Worm (Caenorhabditis elegans): ENCODE results near the gene srd-45.

The srd-45 gene

ce11 chrX:12371321-12371720, 42.5 kb downstream of the srd-45 start, which contains the start of gene rif-1.2:
TSS of gene rif-1.2 (minus strand) at chrX:12371421.
- no peak for TF ChIP-seq dao-5 (tag; optimal IDR thresholded peaks at IDR 0.05)
- no peak for TF ChIP-seq him-1 (tag; optimal IDR thresholded peaks at IDR 0.05)
- no peak for TF ChIP-seq W03F9.2 (tag; optimal IDR thresholded peaks at IDR 0.05)

DNA sequence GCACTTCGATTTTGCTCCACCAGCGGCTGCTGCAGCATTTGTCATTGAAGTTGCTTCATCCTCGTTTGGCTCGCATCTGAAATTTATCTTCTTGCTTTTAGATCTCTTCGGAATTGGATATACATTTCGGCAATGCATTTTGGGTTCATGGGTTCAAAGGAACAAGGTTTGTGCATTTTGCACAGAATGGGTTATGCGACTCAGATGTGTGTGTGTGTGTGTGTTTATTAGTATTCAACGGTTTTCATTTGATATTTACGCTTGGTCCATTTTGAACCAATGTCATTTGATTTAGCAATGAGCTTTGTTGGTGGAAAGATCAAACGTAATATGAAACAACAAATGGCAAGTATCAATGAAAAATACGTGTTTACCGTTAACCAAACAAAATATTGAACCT, 47.0 kb downstream of the srd-45 start:
- no peak for TF ChIP-seq W03F9.2 (tag; optimal IDR thresholded peaks at IDR 0.05)
- no peak for TF ChIP-seq dao-5 (tag; optimal IDR thresholded peaks at IDR 0.05)
- no peak for TF ChIP-seq him-1 (tag; optimal IDR thresholded peaks at IDR 0.05)

- TF ChIP-seq him-1 (tag; optimal IDR thresholded peaks at IDR 0.05) = no peak
- no peak for TF ChIP-seq dao-5 (tag; optimal IDR thresholded peaks at IDR 0.05)
- no peak for TF ChIP-seq W03F9.2 (tag; optimal IDR thresholded peaks at IDR 0.05)
Observed at ce11 chrX:12378293-12378692, 49.5 kb downstream of the srd-45 start, which contains the start of gene glb-13. TSS of gene glb-13 (minus strand) at chrX:12378393.

Data from whole organism, L4/young adult.